Fruit fly (Drosophila melanogaster) whole organism, embryonic: ENCODE data around the gene CG5861.
A peak's percentile ranks its signal among the peaks of the same experiment; 100 is the strongest.

Experiments used
- B-H2 ChIP-seq: fragments of 200-800 bp; sonication (Bioruptor generic); optimal IDR thresholded peaks from 2 replicates; lab custom pipeline; 2018; ENCODE audit warnings: missing biosample characterization, mild to moderate bottlenecking, missing genetic modification characterization
- Bdp1 ChIP-seq: fragments of 200-800 bp; sonication (Bioruptor generic); optimal IDR thresholded peaks from 3 replicates; lab custom pipeline; 2016; ENCODE audit warnings: missing biosample characterization, missing genetic modification characterization
- CG10147 ChIP-seq: fragments of 200-800 bp; sonication (Bioruptor generic); optimal IDR thresholded peaks from 2 replicates; lab custom pipeline; 2019; ENCODE audit warnings: missing biosample characterization, mild to moderate bottlenecking, missing genetic modification characterization, moderate library complexity
- CG10366 ChIP-seq: fragments of 200-800 bp; sonication (Bioruptor generic); IDR thresholded peaks from 2 replicates; pipeline ENCODE4 v1.3.6; 2022; ENCODE audit warnings: missing biosample characterization, missing genetic modification characterization
- CG10431 ChIP-seq: fragments of 200-800 bp; sonication (Bioruptor generic); optimal IDR thresholded peaks from 3 replicates; lab custom pipeline; 2018; ENCODE audit warnings: missing biosample characterization, mild to moderate bottlenecking, missing genetic modification characterization
- CG11398 ChIP-seq: fragments of 200-800 bp; sonication (Bioruptor generic); optimal IDR thresholded peaks from 2 replicates; lab custom pipeline; 2016; ENCODE audit warnings: missing biosample characterization, missing genetic modification characterization
- CG15011 ChIP-seq: fragments of 200-800 bp; sonication (Bioruptor generic); optimal IDR thresholded peaks from 3 replicates; lab custom pipeline; 2018; ENCODE audit warnings: missing biosample characterization, mild to moderate bottlenecking, missing genetic modification characterization
- CG17186 ChIP-seq: fragments of 200-800 bp; sonication (Bioruptor generic); optimal IDR thresholded peaks from 3 replicates; lab custom pipeline; 2017; ENCODE audit warnings: missing biosample characterization, missing genetic modification reagents, missing genetic modification characterization
- CG2116 ChIP-seq: fragments of 200-800 bp; sonication (Bioruptor generic); optimal IDR thresholded peaks from 3 replicates; lab custom pipeline; 2018; ENCODE audit warnings: missing biosample characterization, mild to moderate bottlenecking, missing genetic modification characterization
- CG30020 ChIP-seq: fragments of 200-800 bp; optimal IDR thresholded peaks from 2 replicates; lab custom pipeline; 2019; ENCODE audit warnings: missing biosample characterization, mild to moderate bottlenecking, missing genetic modification characterization, moderate library complexity
- CG32772 ChIP-seq: fragments of 200-800 bp; sonication (Bioruptor generic); IDR thresholded peaks from 2 replicates; pipeline ENCODE4 v1.3.6; 2022; ENCODE audit warnings: missing biosample characterization, missing genetic modification characterization
- CG34224 ChIP-seq: fragments of 200-800 bp; sonication (Bioruptor generic); IDR thresholded peaks from 3 replicates; pipeline ENCODE4 v1.3.6; 2022; ENCODE audit warnings: missing biosample characterization, missing genetic modification characterization; ENCODE audit not compliant: partially characterized antibody
- CG34376 ChIP-seq: fragments of 200-800 bp; sonication (Bioruptor generic); optimal IDR thresholded peaks from 2 replicates; lab custom pipeline; 2018; ENCODE audit warnings: missing biosample characterization, mild to moderate bottlenecking, missing genetic modification characterization
- CG4707 ChIP-seq: fragments of 200-800 bp; sonication (Bioruptor generic); optimal IDR thresholded peaks from 2 replicates; lab custom pipeline; 2018; ENCODE audit warnings: missing biosample characterization, mild to moderate bottlenecking, missing genetic modification characterization, moderate library complexity
- CG7357 ChIP-seq: fragments of 200-800 bp; sonication (Bioruptor generic); IDR thresholded peaks from 3 replicates; pipeline ENCODE4 v1.3.6; 2022; ENCODE audit warnings: missing biosample characterization, missing genetic modification characterization
- CG7928 ChIP-seq: fragments of 200-800 bp; sonication (Bioruptor generic); optimal IDR thresholded peaks from 2 replicates; lab custom pipeline; 2017; ENCODE audit warnings: missing biosample characterization, mild to moderate bottlenecking, missing genetic modification characterization
- CG8924 ChIP-seq: fragments of 200-800 bp; optimal IDR thresholded peaks from 3 replicates; lab custom pipeline; 2019; ENCODE audit warnings: missing biosample characterization, mild to moderate bottlenecking, missing genetic modification characterization, moderate library complexity
- CG9215 ChIP-seq: fragments of 200-800 bp; sonication (Bioruptor generic); IDR thresholded peaks from 2 replicates; pipeline ENCODE4 v1.3.6; 2022; ENCODE audit warnings: missing biosample characterization, missing genetic modification characterization
- CG9727 ChIP-seq: fragments of 200-800 bp; sonication (Bioruptor generic); optimal IDR thresholded peaks from 3 replicates; lab custom pipeline; 2017; ENCODE audit warnings: missing biosample characterization, mild to moderate bottlenecking, missing genetic modification characterization
- CG9876 ChIP-seq: fragments of 200-800 bp; sonication (Bioruptor generic); optimal IDR thresholded peaks from 2 replicates; lab custom pipeline; 2016; ENCODE audit warnings: missing biosample characterization, missing genetic modification characterization
- Dek ChIP-seq: fragments of 200-800 bp; sonication (Bioruptor generic); optimal IDR thresholded peaks from 3 replicates; lab custom pipeline; 2019; ENCODE audit warnings: missing biosample characterization, mild to moderate bottlenecking, missing genetic modification characterization, moderate library complexity
- Dip2 ChIP-seq: fragments of 200-800 bp; sonication (Bioruptor generic); IDR thresholded peaks from 2 replicates; pipeline ENCODE4 v1.3.6; 2022; ENCODE audit warnings: missing biosample characterization, missing genetic modification characterization
- Dip3 ChIP-seq: fragments of 200-800 bp; sonication (Bioruptor generic); optimal IDR thresholded peaks from 3 replicates; lab custom pipeline; 2016; ENCODE audit warnings: missing biosample characterization, missing genetic modification characterization
- HLHmδ ChIP-seq: fragments of 200-800 bp; sonication (Bioruptor generic); optimal IDR thresholded peaks from 2 replicates; lab custom pipeline; 2018; ENCODE audit warnings: missing biosample characterization, mild to moderate bottlenecking, missing genetic modification characterization, moderate library complexity
- Hmx ChIP-seq: fragments of 200-800 bp; sonication (Bioruptor generic); optimal IDR thresholded peaks from 2 replicates; lab custom pipeline; 2016; ENCODE audit warnings: missing biosample characterization, missing genetic modification characterization
- NFAT ChIP-seq: fragments of 200-800 bp; sonication (Bioruptor generic); IDR thresholded peaks from 2 replicates; pipeline ENCODE4 v1.3.6; 2022; ENCODE audit warnings: missing biosample characterization, missing genetic modification characterization
- Oaz ChIP-seq: fragments of 200-800 bp; sonication (Bioruptor generic); IDR thresholded peaks from 2 replicates; pipeline ENCODE4 v1.3.6; 2022; ENCODE audit warnings: missing biosample characterization, missing genetic modification characterization
- Sox102F ChIP-seq: fragments of 200-800 bp; sonication (Bioruptor generic); optimal IDR thresholded peaks from 2 replicates; lab custom pipeline; 2018; ENCODE audit warnings: missing biosample characterization, mild to moderate bottlenecking, missing genetic modification characterization, moderate library complexity
- ara ChIP-seq: fragments of 200-800 bp; sonication (Bioruptor generic); IDR thresholded peaks from 2 replicates; pipeline ENCODE4 v1.3.6; 2022; ENCODE audit warnings: missing biosample characterization, missing genetic modification characterization
- ase ChIP-seq: fragments of 200-800 bp; sonication (Bioruptor generic); IDR thresholded peaks from 3 replicates; pipeline ENCODE4 v1.3.6; 2022; ENCODE audit warnings: missing biosample characterization, missing genetic modification characterization
- ato ChIP-seq: fragments of 200-800 bp; sonication (Bioruptor generic); IDR thresholded peaks from 2 replicates; pipeline ENCODE4 v1.3.6; 2022; ENCODE audit warnings: missing biosample characterization, missing genetic modification characterization; ENCODE audit not compliant: partially characterized antibody
- cato ChIP-seq: fragments of 200-800 bp; sonication (Bioruptor generic); optimal IDR thresholded peaks from 2 replicates; lab custom pipeline; 2016; ENCODE audit warnings: missing biosample characterization, missing genetic modification characterization, borderline replicate concordance
- chm ChIP-seq: fragments of 200-800 bp; sonication (Bioruptor generic); IDR thresholded peaks from 2 replicates; pipeline ENCODE4 v1.3.6; 2022; ENCODE audit warnings: missing biosample characterization, missing genetic modification characterization
- chn ChIP-seq: fragments of 200-800 bp; sonication (Bioruptor generic); optimal IDR thresholded peaks from 2 replicates; lab custom pipeline; 2016; ENCODE audit warnings: missing biosample characterization, missing genetic modification characterization
- ci ChIP-seq: fragments of 200-800 bp; sonication (Bioruptor generic); IDR thresholded peaks from 3 replicates; pipeline ENCODE4 v1.3.6; 2022; ENCODE audit warnings: missing biosample characterization, missing genetic modification characterization
- ftz-f1 ChIP-seq: fragments of 200-800 bp; sonication (Bioruptor generic); optimal IDR thresholded peaks from 2 replicates; lab custom pipeline; 2016; ENCODE audit warnings: missing biosample characterization, missing genetic modification characterization
- gcm ChIP-seq: fragments of 200-800 bp; sonication (Bioruptor generic); optimal IDR thresholded peaks from 2 replicates; lab custom pipeline; 2019; ENCODE audit warnings: missing biosample characterization, mild to moderate bottlenecking, missing genetic modification characterization, moderate library complexity
- grn ChIP-seq: fragments of 200-800 bp; sonication (Bioruptor generic); optimal IDR thresholded peaks from 3 replicates; lab custom pipeline; 2017; ENCODE audit warnings: missing biosample characterization, missing genetic modification characterization
- gsb ChIP-seq: fragments of 200-800 bp; sonication (Bioruptor generic); IDR thresholded peaks from 2 replicates; pipeline ENCODE4 v1.3.6; 2022; ENCODE audit warnings: missing biosample characterization, missing genetic modification characterization
- kni ChIP-seq: fragments of 200-800 bp; sonication (Bioruptor generic); optimal IDR thresholded peaks from 3 replicates; lab custom pipeline; 2017; ENCODE audit warnings: mild to moderate bottlenecking, missing biosample characterization, missing genetic modification reagents, missing genetic modification characterization
- lab ChIP-seq: fragments of 200-800 bp; sonication (Bioruptor generic); optimal IDR thresholded peaks from 3 replicates; lab custom pipeline; 2017; ENCODE audit warnings: missing biosample characterization, missing genetic modification characterization, mild to moderate bottlenecking, moderate library complexity, missing genetic modification reagents
- otp ChIP-seq: fragments of 200-800 bp; sonication (Bioruptor generic); IDR thresholded peaks from 3 replicates; pipeline ENCODE4, ENCODE4 v1.3.6; 2022; ENCODE audit warnings: missing biosample characterization, missing genetic modification characterization
- pho ChIP-seq: fragments of 200-800 bp; sonication (Bioruptor generic); optimal IDR thresholded peaks from 2 replicates; lab custom pipeline; 2016; ENCODE audit warnings: missing biosample characterization, missing genetic modification characterization
- slbo ChIP-seq: fragments of 200-800 bp; sonication (Bioruptor generic); IDR thresholded peaks from 2 replicates; pipeline ENCODE4 v1.3.6; 2022; ENCODE audit warnings: missing biosample characterization, missing genetic modification characterization
- so ChIP-seq: fragments of 200-800 bp; sonication (Bioruptor generic); IDR thresholded peaks from 3 replicates; pipeline ENCODE4 v1.3.6; 2022; ENCODE audit warnings: missing biosample characterization, missing genetic modification characterization
- tll ChIP-seq, 2 experiments: fragments of 200-800 bp in 1 of 2; fragments of >200 bp in 1 of 2; sonication (Bioruptor generic) in 1 of 2; optimal IDR thresholded peaks; 2 replicates each; lab custom pipeline; 2017 to 2019; ENCODE audit warnings: missing biosample characterization in 2 of 2, missing genetic modification characterization in 2 of 2, mild to moderate bottlenecking in 1 of 2, moderate library complexity in 1 of 2
- tna ChIP-seq: fragments of 200-800 bp; sonication (Bioruptor generic); IDR thresholded peaks from 2 replicates; pipeline ENCODE4 v1.3.6; 2022; ENCODE audit warnings: missing biosample characterization, missing genetic modification characterization; ENCODE audit not compliant: partially characterized antibody
- zen ChIP-seq: fragments of 200-800 bp; sonication (Bioruptor generic); optimal IDR thresholded peaks from 3 replicates; lab custom pipeline; 2018; ENCODE audit warnings: missing biosample characterization, mild to moderate bottlenecking, missing genetic modification characterization, moderate library complexity

The CG5861 gene

DNA sequence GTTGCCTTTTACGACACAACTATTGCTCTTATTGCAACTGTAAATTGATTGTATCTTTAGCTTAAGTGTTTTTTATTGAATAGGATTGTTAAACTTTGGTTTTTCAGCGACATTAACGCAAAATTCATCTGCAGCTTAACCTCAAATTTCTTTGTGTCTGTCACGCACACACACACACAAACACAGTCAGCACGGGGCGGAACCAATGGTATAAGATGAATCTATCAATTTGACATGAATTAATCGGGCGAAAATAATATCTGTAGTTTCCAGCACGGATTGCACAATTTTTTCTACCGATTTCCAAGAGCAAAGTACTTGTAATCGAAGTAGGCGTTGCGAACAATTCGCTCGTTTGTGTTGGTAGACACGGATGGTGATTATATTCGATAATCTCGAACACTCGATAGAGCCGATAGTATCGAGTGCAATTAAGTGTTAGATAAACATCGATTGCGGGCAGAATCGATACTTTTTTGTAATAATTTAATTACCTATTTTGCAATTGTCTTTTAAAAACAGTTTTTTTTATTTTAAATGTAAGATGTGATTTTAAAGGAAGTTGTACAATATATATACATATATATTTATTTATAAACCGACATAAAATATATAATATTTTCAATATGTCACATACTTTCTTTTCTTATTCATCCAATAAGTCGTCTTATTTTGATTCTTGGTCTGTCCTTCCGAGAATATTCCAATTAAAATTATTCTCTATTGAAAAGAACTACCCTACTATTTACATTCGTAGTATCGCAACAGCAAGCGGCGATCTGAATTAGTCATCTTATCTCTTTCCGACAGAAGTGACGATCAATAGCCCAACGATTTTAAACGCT lies 49.6 kb downstream of the CG5861 start, which contains the start of the genes PRL-1 and EndoGI (continued):
- peak; percentile 99 for TF ChIP-seq CG34224 (GFP tag; lab: Robert Waterston, UW)
- TF ChIP-seq B-H2 = peak; percentile 81
- TF ChIP-seq CG8924 = peak; percentile 88
- no peak for TF ChIP-seq CG11398 (GFP tag; lab: Kevin White, UChicago)
- no peak for TF ChIP-seq Oaz (GFP tag; lab: Robert Waterston, UW)
- TF ChIP-seq CG7357 = no peak
- no peak for TF ChIP-seq Hmx (GFP tag; lab: Kevin White, UChicago)
- TF ChIP-seq CG34376 = no peak
- TF ChIP-seq otp (GFP tag; lab: Robert Waterston, UW) = no peak; the same call in 1 of the 3 replicates
- peak; percentile 83; the same call in 1 of the 2 replicates for TF ChIP-seq chm (GFP tag; lab: Robert Waterston, UW)
- TF ChIP-seq kni (GFP tag; lab: Kevin White, UChicago) = no peak
- peak; percentile 79 for TF ChIP-seq so (GFP tag; lab: Robert Waterston, UW)
- no peak for TF ChIP-seq CG9876 (GFP tag; lab: Kevin White, UChicago)
- no peak for TF ChIP-seq Sox102F (GFP tag; lab: Kevin White, UChicago)
- TF ChIP-seq tna = peak; percentile 100
- peak; percentile 74 for TF ChIP-seq CG30020 (tag; lab: Kevin White, UChicago)
- TF ChIP-seq CG9727 (GFP tag; lab: Kevin White, UChicago) = peak; percentile 71
- peak; percentile 87 for TF ChIP-seq zen
- peak; percentile 81 for TF ChIP-seq slbo
- peak; percentile 39; the same call in 1 of the 3 replicates for TF ChIP-seq ase
- TF ChIP-seq ara (GFP tag; lab: Robert Waterston, UW) = peak; percentile 44; the same call in 1 of the 2 replicates
- TF ChIP-seq CG4707 (GFP tag; lab: Kevin White, UChicago) = no peak
- TF ChIP-seq CG32772 (GFP tag; lab: Robert Waterston, UW) = peak; percentile 20; the same call in 1 of the 2 replicates
- TF ChIP-seq CG7928 (GFP tag; lab: Kevin White, UChicago) = no peak
- TF ChIP-seq pho (GFP tag; lab: Kevin White, UChicago) = peak; percentile 48
- no peak for TF ChIP-seq CG15011 (GFP tag; lab: Kevin White, UChicago)
- TF ChIP-seq chn (GFP tag; lab: Kevin White, UChicago) = peak; percentile 14
- TF ChIP-seq NFAT (GFP tag; lab: Robert Waterston, UW) = no peak; the same call in 1 of the 2 replicates
- peak; percentile 44 for TF ChIP-seq HLHmδ
- no peak; the same call in 1 of the 2 replicates for TF ChIP-seq gsb (GFP tag; lab: Robert Waterston, UW)
- TF ChIP-seq CG17186 = peak; percentile 43
- TF ChIP-seq tll (GFP tag; optimal IDR thresholded peaks at IDR 0.05; lab: Kevin White, UChicago) = no peak
- TF ChIP-seq CG10366 (GFP tag; lab: Robert Waterston, UW) = peak; percentile 70; the same call in 1 of the 2 replicates
- TF ChIP-seq grn = peak; percentile 83
- TF ChIP-seq cato = peak; percentile 17
- peak; percentile 85 for TF ChIP-seq ci
- no peak for TF ChIP-seq Dip2
- TF ChIP-seq Dek (tag; lab: Kevin White, UChicago) = peak; percentile 77
- peak; percentile 83 for TF ChIP-seq CG2116 (GFP tag; lab: Kevin White, UChicago)
- peak; percentile 85 for TF ChIP-seq gcm
- TF ChIP-seq Dip3 (GFP tag; lab: Kevin White, UChicago) = peak; percentile 25
- TF ChIP-seq ato (GFP tag; lab: Robert Waterston, UW) = peak; percentile 100
- TF ChIP-seq ftz-f1 (GFP tag; lab: Kevin White, UChicago) = no peak
- peak; percentile 39 for TF ChIP-seq CG10431
- no peak for TF ChIP-seq Bdp1
- no peak for TF ChIP-seq CG9215 (GFP tag; lab: Robert Waterston, UW)
- TF ChIP-seq CG10147 (GFP tag; lab: Kevin White, UChicago) = peak; percentile 80
- TF ChIP-seq lab (GFP tag; lab: Kevin White, UChicago) = no peak
